Worm (Caenorhabditis elegans): ENCODE measurements around the gene nas-31.

nas-31 gene

DNA sequence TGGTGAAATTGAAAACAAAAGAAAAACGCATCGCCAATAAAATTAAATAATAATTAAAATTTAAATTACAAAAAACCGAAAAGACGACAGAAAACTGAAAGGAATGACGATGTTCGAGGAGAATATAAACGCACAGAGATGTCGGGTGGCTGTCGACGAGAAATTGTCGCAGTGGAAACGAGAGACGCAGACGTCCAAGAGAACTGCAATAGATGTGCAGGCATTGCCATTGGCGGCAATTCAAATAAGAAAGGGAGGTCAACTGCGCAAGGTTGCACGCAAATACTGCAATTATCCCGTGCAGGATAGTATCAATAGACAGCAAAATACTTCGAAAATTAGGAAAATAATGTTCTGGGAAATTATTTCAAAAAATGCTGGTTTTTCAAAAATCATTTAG, 24.5 kb downstream of the nas-31 start:
- TF ChIP-seq nhr-10 (tag; optimal IDR thresholded peaks at IDR 0.05): peak; percentile 79
- peak; percentile 100 for TF ChIP-seq unc-55 (GFP tag; optimal IDR thresholded peaks at IDR 0.05)
- peak; percentile 99 for TF ChIP-seq lin-11 (tag; optimal IDR thresholded peaks at IDR 0.05)
- TF ChIP-seq sma-9 (GFP tag; optimal IDR thresholded peaks at IDR 0.05): peak; percentile 100
- no peak for TF ChIP-seq sma-9 (tag; optimal IDR thresholded peaks at IDR 0.05)
- TF ChIP-seq skn-1 (tag; optimal IDR thresholded peaks at IDR 0.05): peak; percentile 80
- peak; percentile 95 to 98 for TF ChIP-seq lsy-2 (tag; optimal IDR thresholded peaks at IDR 0.05)
- peak; percentile 98 for TF ChIP-seq lin-13 (GFP tag; optimal IDR thresholded peaks at IDR 0.05)
- peak; percentile 95 for TF ChIP-seq unc-62 (GFP tag; optimal IDR thresholded peaks at IDR 0.05)
- TF ChIP-seq mbf-1 (tag; optimal IDR thresholded peaks at IDR 0.05): no peak
- peak; percentile 92 for TF ChIP-seq nhr-77 (tag; optimal IDR thresholded peaks at IDR 0.05)
- no peak for TF ChIP-seq unc-39 (tag; optimal IDR thresholded peaks at IDR 0.05)
- TF ChIP-seq nhr-21 (tag; optimal IDR thresholded peaks at IDR 0.05): peak; percentile 99
- TF ChIP-seq ama-1 (optimal IDR thresholded peaks at IDR 0.05): peak; percentile 80
- TF ChIP-seq blmp-1 (tag; optimal IDR thresholded peaks at IDR 0.05; ENCODE audit: insufficient read depth): peak; percentile 92
- peak; percentile 74 to 90 for TF ChIP-seq mdl-1 (tag; optimal IDR thresholded peaks at IDR 0.05)
- peak; percentile 100 for TF ChIP-seq C34F6.9 (tag; optimal IDR thresholded peaks at IDR 0.05)
- TF ChIP-seq egl-27 (tag; optimal IDR thresholded peaks at IDR 0.05): peak; percentile 97
- TF ChIP-seq mab-5 (tag; optimal IDR thresholded peaks at IDR 0.05): peak; percentile 97
- TF ChIP-seq nhr-6 (tag; optimal IDR thresholded peaks at IDR 0.05): peak; percentile 97
- peak; percentile 97 for TF ChIP-seq ztf-4 (tag; optimal IDR thresholded peaks at IDR 0.05)
- TF ChIP-seq nhr-23 (tag; optimal IDR thresholded peaks at IDR 0.05): no peak
- TF ChIP-seq nhr-25 (tag; optimal IDR thresholded peaks at IDR 0.05): peak; percentile 99
- peak; percentile 53 for TF ChIP-seq lin-39 (tag; optimal IDR thresholded peaks at IDR 0.05)
- TF ChIP-seq ZK546.5 (tag; optimal IDR thresholded peaks at IDR 0.05): peak; percentile 100
- peak; percentile 40 for TF ChIP-seq peb-1 (tag; optimal IDR thresholded peaks at IDR 0.05)
- TF ChIP-seq gmeb-1 (tag; optimal IDR thresholded peaks at IDR 0.05): peak; percentile 100
- peak; percentile 99 for TF ChIP-seq sma-3 (GFP tag; optimal IDR thresholded peaks at IDR 0.05)
- peak; percentile 85 for TF ChIP-seq nhr-237 (tag; optimal IDR thresholded peaks at IDR 0.05)
- TF ChIP-seq nhr-11 (tag; optimal IDR thresholded peaks at IDR 0.05): peak; percentile 79
- TF ChIP-seq elt-3 (tag; optimal IDR thresholded peaks at IDR 0.05): no peak
- peak; percentile 71 for TF ChIP-seq R02D3.7 (tag; optimal IDR thresholded peaks at IDR 0.05)
- TF ChIP-seq zag-1 (tag; optimal IDR thresholded peaks at IDR 0.05): peak; percentile 94
- TF ChIP-seq nhr-129 (tag; optimal IDR thresholded peaks at IDR 0.05): peak; percentile 98
- peak; percentile 99 for TF ChIP-seq crh-2 (tag; optimal IDR thresholded peaks at IDR 0.05)
- TF ChIP-seq alr-1 (tag; optimal IDR thresholded peaks at IDR 0.05): no peak
- no peak for TF ChIP-seq elt-1 (tag; optimal IDR thresholded peaks at IDR 0.05)
- peak; percentile 89 for TF ChIP-seq snpc-4 (tag; optimal IDR thresholded peaks at IDR 0.05)
- peak; percentile 79 for TF ChIP-seq nhr-12 (tag; optimal IDR thresholded peaks at IDR 0.05)
- TF ChIP-seq ceh-82 (tag; optimal IDR thresholded peaks at IDR 0.05): peak; percentile 93
- peak; percentile 71 for TF ChIP-seq ztf-11 (tag; optimal IDR thresholded peaks at IDR 0.05)
- TF ChIP-seq sem-4 (tag; optimal IDR thresholded peaks at IDR 0.05): peak; percentile 98
- no peak for TF ChIP-seq ztf-1 (GFP tag; conservative IDR thresholded peaks at IDR 0.05)
- peak; percentile 19 for TF ChIP-seq aly-2 (tag; optimal IDR thresholded peaks at IDR 0.05)
- peak; percentile 98 for TF ChIP-seq F13H6.1 (tag; optimal IDR thresholded peaks at IDR 0.05)
- peak; percentile 58 for TF ChIP-seq dmd-4 (tag; optimal IDR thresholded peaks at IDR 0.05)
- TF ChIP-seq ceh-16 (tag; optimal IDR thresholded peaks at IDR 0.05): peak; percentile 95
- TF ChIP-seq Y55F3AM.14 (GFP tag; optimal IDR thresholded peaks at IDR 0.05): peak; percentile 99
- peak; percentile 98 for TF ChIP-seq fos-1 (tag; optimal IDR thresholded peaks at IDR 0.05)

DNA sequence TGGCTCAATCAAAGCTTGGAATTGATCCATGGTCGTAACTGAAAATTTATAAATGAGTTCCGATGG, 24.7 kb downstream of the nas-31 start, which contains the start of gene sec-61.G:
Gene sec-61.G (minus strand): TSS at position 38 of the 66 bp plus-strand sequence.
- TF ChIP-seq dmd-4 (tag; optimal IDR thresholded peaks at IDR 0.05) (no peak), crh-2 (tag; optimal IDR thresholded peaks at IDR 0.05) (no peak), gmeb-1 (tag; optimal IDR thresholded peaks at IDR 0.05) (no peak), F13H6.1 (tag; optimal IDR thresholded peaks at IDR 0.05) (no peak)

All from whole organism, L2 larva.